Fruit fly (Drosophila melanogaster) whole organism, embryonic: ENCODE data around the gene LpR2.

Experiments
- Bteb2 ChIP-seq: fragments of 200-800 bp; sonication (Bioruptor generic); optimal IDR thresholded peaks from 2 replicates; lab custom pipeline; 2016; ENCODE audit warnings: missing biosample characterization, missing genetic modification characterization
- CG10267 ChIP-seq: fragments of 200-800 bp; sonication (Bioruptor generic); optimal IDR thresholded peaks from 2 replicates; lab custom pipeline; 2018; ENCODE audit warnings: missing biosample characterization, mild to moderate bottlenecking, missing genetic modification characterization, moderate library complexity
- CG10366 ChIP-seq: fragments of 200-800 bp; sonication (Bioruptor generic); IDR thresholded peaks from 2 replicates; pipeline ENCODE4 v1.3.6; 2022; ENCODE audit warnings: missing biosample characterization, missing genetic modification characterization
- CG10565 ChIP-seq: fragments of 200-800 bp; sonication (Bioruptor generic); optimal IDR thresholded peaks from 3 replicates; lab custom pipeline; 2016; ENCODE audit warnings: missing biosample characterization, mild to moderate bottlenecking, missing genetic modification characterization
- CG10979 ChIP-seq: fragments of 200-800 bp; sonication (Bioruptor generic); optimal IDR thresholded peaks from 2 replicates; lab custom pipeline; 2018; ENCODE audit warnings: missing biosample characterization, mild to moderate bottlenecking, missing genetic modification characterization, moderate library complexity
- CG13424 ChIP-seq: fragments of 200-800 bp; sonication (Bioruptor generic); optimal IDR thresholded peaks from 2 replicates; lab custom pipeline; 2019; ENCODE audit warnings: missing biosample characterization, mild to moderate bottlenecking, missing genetic modification characterization, moderate library complexity
- CG13624 ChIP-seq: fragments of 200-800 bp; sonication (Bioruptor generic); optimal IDR thresholded peaks from 2 replicates; lab custom pipeline; 2016; ENCODE audit warnings: missing biosample characterization, missing genetic modification characterization
- CG13894 ChIP-seq: fragments of 200-800 bp; sonication (Bioruptor generic); optimal IDR thresholded peaks from 3 replicates; lab custom pipeline; 2018; ENCODE audit warnings: missing biosample characterization, mild to moderate bottlenecking, missing genetic modification characterization, moderate library complexity
- CG14441 ChIP-seq: fragments of 200-800 bp; sonication (Bioruptor generic); IDR thresholded peaks from 2 replicates; pipeline ENCODE4 v1.3.6; 2022; ENCODE audit warnings: missing biosample characterization, missing genetic modification characterization
- CG14965 ChIP-seq: fragments of 200-800 bp; sonication (Bioruptor generic); optimal IDR thresholded peaks from 2 replicates; lab custom pipeline; 2016; ENCODE audit warnings: missing biosample characterization, missing genetic modification characterization, borderline replicate concordance
- CG15073 ChIP-seq: fragments of 200-800 bp; sonication (Bioruptor generic); optimal IDR thresholded peaks from 2 replicates; lab custom pipeline; 2016; ENCODE audit warnings: missing biosample characterization, missing genetic modification characterization
- CG15601 ChIP-seq: fragments of 200-800 bp; sonication (Bioruptor generic); optimal IDR thresholded peaks from 3 replicates; lab custom pipeline; 2019; ENCODE audit warnings: missing biosample characterization, mild to moderate bottlenecking, missing genetic modification characterization, moderate library complexity
- CG1602 ChIP-seq: fragments of 200-800 bp; sonication (Bioruptor generic); optimal IDR thresholded peaks from 3 replicates; lab custom pipeline; 2016; ENCODE audit warnings: missing biosample characterization, missing genetic modification characterization
- CG1603 ChIP-seq: fragments of 200-800 bp; sonication (Bioruptor generic); optimal IDR thresholded peaks from 2 replicates; lab custom pipeline; 2019; ENCODE audit warnings: missing biosample characterization, mild to moderate bottlenecking, missing genetic modification characterization, moderate library complexity
- CG16863 ChIP-seq: fragments of 200-800 bp; sonication (Bioruptor generic); optimal IDR thresholded peaks from 3 replicates; lab custom pipeline; 2016; ENCODE audit warnings: missing biosample characterization, missing genetic modification characterization
- CG1832 ChIP-seq: fragments of 200-800 bp; sonication (Bioruptor generic); optimal IDR thresholded peaks from 2 replicates; lab custom pipeline; 2017; ENCODE audit warnings: missing biosample characterization, mild to moderate bottlenecking, missing genetic modification characterization, inconsistent platforms
- CG2116 ChIP-seq: fragments of 200-800 bp; sonication (Bioruptor generic); optimal IDR thresholded peaks from 3 replicates; lab custom pipeline; 2018; ENCODE audit warnings: missing biosample characterization, mild to moderate bottlenecking, missing genetic modification characterization
- CG2199 ChIP-seq: fragments of 200-800 bp; sonication (Bioruptor generic); IDR thresholded peaks from 3 replicates; pipeline ENCODE4 v1.3.6; 2022; ENCODE audit warnings: missing biosample characterization, missing genetic modification characterization
- CG30020 ChIP-seq: fragments of 200-800 bp; optimal IDR thresholded peaks from 2 replicates; lab custom pipeline; 2019; ENCODE audit warnings: missing biosample characterization, mild to moderate bottlenecking, missing genetic modification characterization, moderate library complexity
- CG32532 ChIP-seq: fragments of 200-800 bp; sonication (Bioruptor generic); IDR thresholded peaks from 2 replicates; pipeline ENCODE4 v1.3.6; 2022; ENCODE audit warnings: missing biosample characterization, missing genetic modification characterization
- CG3407 ChIP-seq: fragments of 200-800 bp; sonication (Bioruptor generic); optimal IDR thresholded peaks from 2 replicates; lab custom pipeline; 2018; ENCODE audit warnings: missing biosample characterization, mild to moderate bottlenecking, missing genetic modification characterization
- CG34376 ChIP-seq: fragments of 200-800 bp; sonication (Bioruptor generic); optimal IDR thresholded peaks from 2 replicates; lab custom pipeline; 2018; ENCODE audit warnings: missing biosample characterization, mild to moderate bottlenecking, missing genetic modification characterization
- CG5953 ChIP-seq: fragments of 200-800 bp; sonication (Bioruptor generic); IDR thresholded peaks from 2 replicates; pipeline ENCODE4 v1.3.6; 2022; ENCODE audit warnings: missing biosample characterization, missing genetic modification characterization
- Deaf1 ChIP-seq: fragments of 200-800 bp; optimal IDR thresholded peaks from 3 replicates; lab custom pipeline; 2019; ENCODE audit warnings: missing biosample characterization, mild to moderate bottlenecking, missing genetic modification characterization, moderate library complexity
- Gug ChIP-seq: fragments of 200-800 bp; sonication (Bioruptor generic); IDR thresholded peaks from 4 replicates; pipeline ENCODE4 v1.3.6; 2022; ENCODE audit warnings: missing biosample characterization, missing genetic modification characterization
- H2.0 ChIP-seq: fragments of 200-800 bp; sonication (Bioruptor generic); IDR thresholded peaks from 2 replicates; pipeline ENCODE4 v1.3.6; 2022; ENCODE audit warnings: missing biosample characterization, missing genetic modification characterization
- Hmr ChIP-seq: fragments of 200-800 bp; sonication (Bioruptor generic); optimal IDR thresholded peaks from 3 replicates; lab custom pipeline; 2017; ENCODE audit warnings: mild to moderate bottlenecking, missing biosample characterization, missing genetic modification reagents, missing genetic modification characterization
- Hmx ChIP-seq: fragments of 200-800 bp; sonication (Bioruptor generic); optimal IDR thresholded peaks from 2 replicates; lab custom pipeline; 2016; ENCODE audit warnings: missing biosample characterization, missing genetic modification characterization
- Hsf ChIP-seq: fragments of 200-800 bp; sonication (Bioruptor generic); optimal IDR thresholded peaks from 3 replicates; lab custom pipeline; 2016; ENCODE audit warnings: missing biosample characterization, missing genetic modification characterization
- Kr ChIP-seq: fragments of 200-800 bp; sonication (Bioruptor generic); optimal IDR thresholded peaks from 2 replicates; lab custom pipeline; 2017; ENCODE audit warnings: missing biosample characterization, mild to moderate bottlenecking, missing genetic modification characterization
- Oaz ChIP-seq: fragments of 200-800 bp; sonication (Bioruptor generic); IDR thresholded peaks from 2 replicates; pipeline ENCODE4 v1.3.6; 2022; ENCODE audit warnings: missing biosample characterization, missing genetic modification characterization
- Sry-δ ChIP-seq: fragments of 200-800 bp; sonication (Bioruptor generic); optimal IDR thresholded peaks from 2 replicates; lab custom pipeline; 2016; ENCODE audit warnings: missing biosample characterization, missing genetic modification characterization
- ab ChIP-seq: fragments of 200-800 bp; sonication (Bioruptor generic); optimal IDR thresholded peaks from 2 replicates; lab custom pipeline; 2016; ENCODE audit warnings: missing biosample characterization, missing genetic modification characterization
- az2 ChIP-seq: fragments of 200-800 bp; sonication (Bioruptor generic); optimal IDR thresholded peaks from 3 replicates; lab custom pipeline; 2016; ENCODE audit warnings: missing biosample characterization, missing genetic modification characterization
- cwo ChIP-seq: fragments of 200-800 bp; sonication (Bioruptor generic); optimal IDR thresholded peaks from 3 replicates; lab custom pipeline; 2017; ENCODE audit warnings: missing biosample characterization, missing genetic modification characterization, mild to moderate bottlenecking, moderate library complexity, missing genetic modification reagents
- eve ChIP-seq, 2 experiments: fragments of >200 bp; optimal IDR thresholded peaks; 2 replicates each; lab custom pipeline; 2017; ENCODE audit warnings: missing biosample characterization in 2 of 2, missing genetic modification characterization in 2 of 2
- ewg ChIP-seq: fragments of 200-800 bp; sonication (Bioruptor generic); optimal IDR thresholded peaks from 3 replicates; lab custom pipeline; 2017; ENCODE audit warnings: mild to moderate bottlenecking, missing biosample characterization, missing genetic modification reagents, missing genetic modification characterization
- gcm2 ChIP-seq: fragments of 200-800 bp; sonication (Bioruptor generic); optimal IDR thresholded peaks from 2 replicates; lab custom pipeline; 2016; ENCODE audit warnings: missing biosample characterization, missing genetic modification characterization
- luna ChIP-seq: fragments of 200-800 bp; sonication (Bioruptor generic); optimal IDR thresholded peaks from 2 replicates; lab custom pipeline; 2016; ENCODE audit warnings: missing biosample characterization, missing genetic modification characterization
- odd ChIP-seq: fragments of 200-800 bp; sonication (Bioruptor generic); optimal IDR thresholded peaks from 2 replicates; lab custom pipeline; 2017; ENCODE audit warnings: missing biosample characterization, mild to moderate bottlenecking, missing genetic modification characterization
- onecut ChIP-seq: fragments of 200-800 bp; sonication (Bioruptor generic); IDR thresholded peaks from 2 replicates; pipeline ENCODE4 v1.3.6; 2022; ENCODE audit warnings: missing biosample characterization, missing genetic modification characterization
- otp ChIP-seq: fragments of 200-800 bp; sonication (Bioruptor generic); IDR thresholded peaks from 3 replicates; pipeline ENCODE4, ENCODE4 v1.3.6; 2022; ENCODE audit warnings: missing biosample characterization, missing genetic modification characterization
- pb ChIP-seq: fragments of 200-800 bp; sonication (Bioruptor generic); optimal IDR thresholded peaks from 3 replicates; lab custom pipeline; 2016; ENCODE audit warnings: missing biosample characterization, missing genetic modification characterization
- pfk ChIP-seq: fragments of 200-800 bp; sonication (Bioruptor generic); optimal IDR thresholded peaks from 2 replicates; lab custom pipeline; 2018; ENCODE audit warnings: missing biosample characterization, mild to moderate bottlenecking, missing genetic modification characterization, moderate library complexity
- prd ChIP-seq, 3 experiments: fragments of >200 bp in 2 of 3; fragments of 200-800 bp in 1 of 3; sonication (Bioruptor generic) in 1 of 3; optimal IDR thresholded peaks in 2 of 3; IDR thresholded peaks in 1 of 3; 2 replicates in 2 of 3; 3 replicates in 1 of 3; pipeline versions ENCODE4 v1.3.6 to Lab custom; 2017 to 2022; ENCODE audit warnings: missing biosample characterization in 1 of 3, missing genetic modification characterization in 1 of 3
- pum ChIP-seq: fragments of 200-800 bp; sonication (Bioruptor generic); optimal IDR thresholded peaks from 2 replicates; lab custom pipeline; 2016; ENCODE audit warnings: missing biosample characterization, missing genetic modification characterization
- repo ChIP-seq: fragments of 200-800 bp; sonication (Bioruptor generic); optimal IDR thresholded peaks from 2 replicates; lab custom pipeline; 2016; ENCODE audit warnings: missing biosample characterization, missing genetic modification characterization
- rib ChIP-seq: fragments of 200-800 bp; sonication (Bioruptor generic); IDR thresholded peaks from 2 replicates; pipeline ENCODE4 v1.3.6; 2022; ENCODE audit warnings: missing biosample characterization, missing genetic modification characterization
- schlank ChIP-seq: fragments of 200-800 bp; sonication (Bioruptor generic); optimal IDR thresholded peaks from 2 replicates; lab custom pipeline; 2018; ENCODE audit warnings: missing biosample characterization, mild to moderate bottlenecking, missing genetic modification characterization
- sima ChIP-seq: fragments of 200-800 bp; sonication (Bioruptor generic); optimal IDR thresholded peaks from 2 replicates; lab custom pipeline; 2016; ENCODE audit warnings: missing biosample characterization, missing genetic modification characterization
- slou ChIP-seq: fragments of 200-800 bp; sonication (Bioruptor generic); optimal IDR thresholded peaks from 3 replicates; lab custom pipeline; 2016; ENCODE audit warnings: missing biosample characterization, missing genetic modification characterization

LpR2 gene

dm6 chr3R:25684859-25685258 is 55.4 kb downstream of the LpR2 start, which contains the start of gene RpL27 (continued):
- TF ChIP-seq CG10979 (tag; lab: Kevin White, UChicago) (peak; percentile 62), CG15601 (tag; lab: Kevin White, UChicago) (peak; percentile 79), CG30020 (tag; lab: Kevin White, UChicago) (peak; percentile 52), CG34376 (GFP tag; lab: Kevin White, UChicago) (peak; percentile 95), CG14965 (GFP tag; lab: Kevin White, UChicago) (peak; percentile 37), slou (GFP tag; lab: Kevin White, UChicago) (peak; percentile 28), pb (GFP tag; lab: Kevin White, UChicago) (peak; percentile 87), pfk (GFP tag; lab: Kevin White, UChicago) (peak; percentile 79), Hsf (peak; percentile 77), cwo (GFP tag; lab: Kevin White, UChicago) (peak; percentile 68), CG13624 (peak; percentile 90), CG15073 (no peak), Sry-δ (GFP tag; lab: Kevin White, UChicago) (peak; percentile 96), otp (GFP tag; lab: Robert Waterston, UW) (peak; percentile 87), CG5953 (GFP tag; lab: Robert Waterston, UW) (peak; percentile 65), rib (peak; percentile 54; the same call in 1 of the 2 replicates), CG13424 (tag; lab: Kevin White, UChicago) (peak; percentile 53), CG2199 (GFP tag; lab: Robert Waterston, UW) (0 out of 3 replicates have a peak, but pooled peaks have one; percentile 8), CG2116 (GFP tag; lab: Kevin White, UChicago) (peak; percentile 83), odd (GFP tag; lab: Kevin White, UChicago) (peak; percentile 85), Oaz (GFP tag; lab: Robert Waterston, UW) (peak; percentile 41), CG32532 (GFP tag; lab: Robert Waterston, UW) (peak; percentile 84), Bteb2 (GFP tag; lab: Kevin White, UChicago) (peak; percentile 66), schlank (tag; lab: Kevin White, UChicago) (peak; percentile 83), CG3407 (peak; percentile 74), H2.0 (GFP tag; lab: Robert Waterston, UW) (peak; percentile 76), CG13894 (tag; lab: Kevin White, UChicago) (peak; percentile 74), Deaf1 (tag; lab: Kevin White, UChicago) (peak; percentile 48), az2 (GFP tag; lab: Kevin White, UChicago) (peak; percentile 62), prd (optimal IDR thresholded peaks at IDR 0.05; lab: Kevin White, UChicago) (no peak), prd (GFP tag; IDR thresholded peaks at IDR 0.05; lab: Robert Waterston, UW) (peak; percentile 46; the same call in 2 of the 3 replicates), CG1832 (GFP tag; lab: Kevin White, UChicago) (no peak), pum (peak; percentile 10), Gug (GFP tag; lab: Robert Waterston, UW) (no peak), Hmx (no peak), ewg (peak; percentile 49), eve (GFP tag; optimal IDR thresholded peaks at IDR 0.05; lab: Kevin White, UChicago) (no peak), Kr (GFP tag; lab: Kevin White, UChicago) (peak; percentile 18), CG10565 (GFP tag; lab: Kevin White, UChicago) (no peak), CG1602 (GFP tag; lab: Kevin White, UChicago) (peak; percentile 47), ab (no peak), CG14441 (GFP tag; lab: Robert Waterston, UW) (peak; percentile 66), Hmr (GFP tag; lab: Kevin White, UChicago) (peak; percentile 95), repo (GFP tag; lab: Kevin White, UChicago) (peak; percentile 69), luna (GFP tag; lab: Kevin White, UChicago) (no peak), gcm2 (GFP tag; lab: Kevin White, UChicago) (peak; percentile 85), CG10366 (GFP tag; lab: Robert Waterston, UW) (peak; percentile 52), CG10267 (peak; percentile 81), sima (GFP tag; lab: Kevin White, UChicago) (peak; percentile 46), onecut (GFP tag; lab: Robert Waterston, UW) (peak; percentile 85), CG16863 (peak; percentile 52), CG1603 (peak; percentile 82)
